Worm (Caenorhabditis elegans): Measurements from ENCODE around the gene nhr-100.

- no peak for TF ChIP-seq nfya-1 (tag; optimal IDR thresholded peaks at IDR 0.05; ENCODE audit: borderline replicate concordance, insufficient read depth)
- TF ChIP-seq hlh-12 (tag; optimal IDR thresholded peaks at IDR 0.05) = no peak
- TF ChIP-seq Y95B8A.8 (GFP tag; IDR thresholded peaks at IDR 0.05) = no peak
- no peak for TF ChIP-seq B0019.2 (GFP tag; conservative IDR thresholded peaks at IDR 0.05)
- TF ChIP-seq zim-3 (tag; optimal IDR thresholded peaks at IDR 0.05) = no peak
- TF ChIP-seq snpc-4 (GFP tag; optimal IDR thresholded peaks at IDR 0.05) = no peak
- no peak for TF ChIP-seq snpc-4 (tag; optimal IDR thresholded peaks at IDR 0.05)
- TF ChIP-seq ama-1 (optimal IDR thresholded peaks at IDR 0.05) = no peak
- no peak for TF ChIP-seq ama-1 (GFP tag; optimal IDR thresholded peaks at IDR 0.05)
- no peak for TF ChIP-seq ztf-28 (GFP tag; IDR thresholded peaks at IDR 0.05)
- TF ChIP-seq ceh-79 (tag; optimal IDR thresholded peaks at IDR 0.05) = no peak
These were observed 29.4 kb upstream of the nhr-100 start for ce11 chrIV:9699062-9699461.
